Fruit fly (Drosophila melanogaster) Kc167 (cell line): ENCODE results near the gene CG7300.

Source experiments
- Myc ChIP-seq: fragments of >200 bp; optimal IDR thresholded peaks from 2 replicates; lab custom pipeline; 2017; ENCODE audit warnings: missing external identifiers
- insv ChIP-seq: fragments of >200 bp; optimal IDR thresholded peaks from 3 replicates; lab custom pipeline; 2018; ENCODE audit warnings: missing external identifiers
- psq ChIP-seq: fragments of >200 bp; optimal IDR thresholded peaks from 2 replicates; lab custom pipeline; 2017; ENCODE audit warnings: missing external identifiers

- no peak for TF ChIP-seq insv (lab: Kevin White, UChicago)
- TF ChIP-seq Myc: no peak
- TF ChIP-seq psq: no peak
These were observed 6.6 kb upstream of the CG7300 start for dm6 chr2L:10704425-10704824.
